Fruit fly (Drosophila melanogaster) whole organism: ENCODE data around the gene eIF5.

Source experiments
- CG8478 ChIP-seq: fragments of >200 bp; optimal IDR thresholded peaks from 2 replicates; lab custom pipeline; 2018; ENCODE audit warnings: inconsistent platforms
- Dll ChIP-seq: fragments of >200 bp; optimal IDR thresholded peaks from 2 replicates; lab custom pipeline; 2017
- EcR ChIP-seq, 2 experiments: fragments of >200 bp; optimal IDR thresholded peaks; 2 replicates each; lab custom pipeline; 2017; ENCODE audit warnings: missing biosample characterization in 2 of 2, missing genetic modification characterization in 2 of 2, missing genetic modification reagents in 2 of 2
- pan ChIP-seq: fragments of >200 bp; optimal IDR thresholded peaks from 2 replicates; lab custom pipeline; 2017
- psq ChIP-seq: fragments of >200 bp; optimal IDR thresholded peaks from 2 replicates; lab custom pipeline; 2017
- usp ChIP-seq: fragments of >200 bp; optimal IDR thresholded peaks from 2 replicates; lab custom pipeline; 2017; ENCODE audit warnings: missing biosample characterization, missing genetic modification characterization, mixed read lengths

dm6 chrX:15973157-15973774 is 18.5 kb downstream of the eIF5 start, which contains the start of gene mmd:
- no peak for TF ChIP-seq EcR (GFP tag; optimal IDR thresholded peaks at IDR 0.05; lab: Kevin White, UChicago)
- no peak for TF ChIP-seq pan (lab: Kevin White, UChicago)
- TF ChIP-seq psq (lab: Kevin White, UChicago), result no peak
- TF ChIP-seq usp (GFP tag; lab: Kevin White, UChicago), result no peak
- no peak for TF ChIP-seq CG8478 (lab: Kevin White, UChicago)
- TF ChIP-seq Dll, result no peak
